Worm (Caenorhabditis elegans) whole organism, early embryonic: ENCODE results near the gene K11H12.10.

ENCODE experiments used
- B0310.2 ChIP-seq: sonication (generic microtip); optimal IDR thresholded peaks from 2 replicates; lab custom pipeline; 2016; ENCODE audit warnings: mild to moderate bottlenecking, missing genetic modification characterization, missing compliant biosample characterization
- F13C5.2 ChIP-seq: sonication (generic microtip); optimal IDR thresholded peaks from 2 replicates; lab custom pipeline; 2017; ENCODE audit warnings: mild to moderate bottlenecking, missing genetic modification characterization, inconsistent platforms, missing compliant biosample characterization
- aly-1 ChIP-seq: sonication (generic microtip); optimal IDR thresholded peaks from 2 replicates; lab custom pipeline; 2016; ENCODE audit warnings: missing genetic modification characterization, missing compliant biosample characterization
- ceh-13 ChIP-seq: fragments of 200-800 bp; sonication (Bioruptor generic); optimal IDR thresholded peaks from 2 replicates; lab custom pipeline; 2018; ENCODE audit warnings: mild to moderate bottlenecking, missing genetic modification characterization, missing compliant biosample characterization
- ceh-36 ChIP-seq: sonication (generic microtip); optimal IDR thresholded peaks from 2 replicates; lab custom pipeline; 2016; ENCODE audit warnings: missing genetic modification characterization, inconsistent platforms, missing compliant biosample characterization
- ets-7 ChIP-seq: sonication (generic microtip); optimal IDR thresholded peaks from 2 replicates; lab custom pipeline; 2016; ENCODE audit warnings: missing genotype, missing genetic modification characterization, missing compliant biosample characterization
- flt-1 ChIP-seq: fragments of 200-800 bp; sonication (Bioruptor generic); IDR thresholded peaks from 2 replicates; pipeline ENCODE4 v1.3.6; 2022; ENCODE audit warnings: missing genetic modification characterization, missing compliant biosample characterization
- hmbx-1 ChIP-seq: sonication (generic microtip); optimal IDR thresholded peaks from 2 replicates; lab custom pipeline; 2016; ENCODE audit warnings: mild to moderate bottlenecking, missing genetic modification characterization, missing compliant biosample characterization
- hmg-4 ChIP-seq: fragments of 200-800 bp; sonication (Bioruptor generic); optimal IDR thresholded peaks from 2 replicates; lab custom pipeline; 2018; ENCODE audit warnings: mild to moderate bottlenecking, missing genetic modification characterization, missing compliant biosample characterization
- pes-1 ChIP-seq: fragments of 200-800 bp; sonication (Bioruptor generic); IDR thresholded peaks from 2 replicates; pipeline ENCODE4 v1.3.6; 2022; ENCODE audit warnings: missing genetic modification reagents, missing genetic modification characterization, missing compliant biosample characterization
- scrt-1 ChIP-seq: fragments of 200-800 bp; sonication (Bioruptor generic); IDR thresholded peaks from 2 replicates; pipeline ENCODE4 v1.3.6; 2022; ENCODE audit warnings: missing genetic modification characterization, missing compliant biosample characterization
- sea-1 ChIP-seq: fragments of 200-800 bp; sonication (Bioruptor generic); conservative IDR thresholded peaks from 2 replicates; pipeline ENCODE4 v1.3.6; 2022; ENCODE audit warnings: missing genetic modification characterization, missing compliant biosample characterization
- tbx-11 ChIP-seq: fragments of 200-800 bp; sonication (Bioruptor generic); IDR thresholded peaks from 2 replicates; pipeline ENCODE4 v1.3.6; 2022; ENCODE audit warnings: missing genetic modification characterization, missing compliant biosample characterization
- tbx-37 ChIP-seq: fragments of 200-800 bp; sonication (Bioruptor generic); conservative IDR thresholded peaks from 2 replicates; pipeline ENCODE4 v1.3.6; 2022; ENCODE audit warnings: missing genetic modification reagents, missing genetic modification characterization, missing compliant biosample characterization
- tra-4 ChIP-seq: sonication (generic microtip); optimal IDR thresholded peaks from 2 replicates; lab custom pipeline; 2017; ENCODE audit warnings: missing genetic modification characterization, missing compliant biosample characterization

The K11H12.10 gene

DNA sequence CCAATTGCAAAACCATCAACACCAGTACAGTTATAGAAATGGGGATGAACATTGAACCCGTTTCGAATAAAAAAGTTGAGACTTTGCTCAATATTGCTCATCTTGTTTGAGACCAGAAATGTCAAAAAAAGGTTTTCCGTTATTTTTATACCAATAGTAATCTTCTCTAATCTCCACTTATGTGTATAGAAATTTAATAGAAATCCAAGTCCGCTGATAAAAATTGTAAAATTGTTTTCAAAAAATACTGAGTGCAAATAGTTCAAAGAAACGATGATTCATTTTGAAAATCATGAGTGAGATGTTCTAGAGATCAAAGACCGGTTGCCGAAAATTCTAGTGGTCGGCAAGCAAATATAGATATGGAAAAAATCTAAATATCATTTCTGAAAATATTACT is 43.5 kb downstream of the K11H12.10 start, which contains the start of gene Y55F3C.10:
Y55F3C.10 (minus strand) TSS at position 101 of the 400 bp plus-strand sequence.
- no peak for TF ChIP-seq B0310.2 (tag; lab: Kevin White, UChicago)
- TF ChIP-seq hmbx-1: no peak
- no peak for TF ChIP-seq F13C5.2 (tag; lab: Kevin White, UChicago)
- TF ChIP-seq sea-1: no peak
- TF ChIP-seq ceh-36 (tag; lab: Kevin White, UChicago): no peak
- TF ChIP-seq pes-1 (GFP tag; lab: Robert Waterston, UW): no peak
- TF ChIP-seq flt-1 (GFP tag; lab: Robert Waterston, UW): no peak
- TF ChIP-seq tra-4: no peak
- TF ChIP-seq hmg-4 (GFP tag; lab: Kevin White, UChicago): no peak
- TF ChIP-seq ceh-13: no peak
- no peak for TF ChIP-seq tbx-11 (GFP tag; lab: Robert Waterston, UW)
- TF ChIP-seq scrt-1 (GFP tag; lab: Robert Waterston, UW): no peak
- no peak for TF ChIP-seq tbx-37 (GFP tag; lab: Robert Waterston, UW)
- TF ChIP-seq aly-1 (tag; lab: Kevin White, UChicago): no peak
- TF ChIP-seq ets-7 (tag; lab: Kevin White, UChicago): no peak
